Fruit fly (Drosophila melanogaster) whole organism, embryonic: ENCODE measurements around the gene ry.

ENCODE experiments used
- Atf6 ChIP-seq: fragments of 200-800 bp; sonication (Bioruptor generic); IDR thresholded peaks from 2 replicates; pipeline ENCODE4 v1.3.6; 2022; ENCODE audit warnings: missing biosample characterization, missing genetic modification characterization
- Bgb ChIP-seq: fragments of 200-800 bp; sonication (Bioruptor generic); IDR thresholded peaks from 2 replicates; pipeline ENCODE4 v1.3.6; 2022; ENCODE audit warnings: missing biosample characterization, missing genetic modification characterization; ENCODE audit not compliant: partially characterized antibody
- CG10654 ChIP-seq: fragments of 200-800 bp; sonication (Bioruptor generic); optimal IDR thresholded peaks from 2 replicates; lab custom pipeline; 2016; ENCODE audit warnings: missing biosample characterization, missing genetic modification characterization
- CG11247 ChIP-seq: fragments of 200-800 bp; sonication (Bioruptor generic); IDR thresholded peaks from 2 replicates; pipeline ENCODE4 v1.3.6; 2022; ENCODE audit warnings: missing biosample characterization, missing genetic modification characterization
- CG11696 ChIP-seq: fragments of 200-800 bp; sonication (Bioruptor generic); IDR thresholded peaks from 2 replicates; pipeline ENCODE4 v1.3.6; 2022; ENCODE audit warnings: missing biosample characterization, missing genetic modification characterization
- CG1233 ChIP-seq: fragments of 200-800 bp; sonication (Bioruptor generic); optimal IDR thresholded peaks from 4 replicates; lab custom pipeline; 2018; ENCODE audit warnings: missing biosample characterization, mild to moderate bottlenecking, missing genetic modification characterization
- CG12659 ChIP-seq: fragments of 200-800 bp; sonication (Bioruptor generic); optimal IDR thresholded peaks from 3 replicates; lab custom pipeline; 2017; ENCODE audit warnings: mild to moderate bottlenecking, missing biosample characterization, missing genetic modification reagents, missing genetic modification characterization
- CG12744 ChIP-seq: fragments of 200-800 bp; sonication (Bioruptor generic); optimal IDR thresholded peaks from 2 replicates; lab custom pipeline; 2016; ENCODE audit warnings: missing biosample characterization, missing genetic modification characterization
- CG13287 ChIP-seq: fragments of 200-800 bp; sonication (Bioruptor generic); IDR thresholded peaks from 2 replicates; pipeline ENCODE4 v1.3.6; 2022; ENCODE audit warnings: missing biosample characterization, missing genetic modification characterization; ENCODE audit not compliant: partially characterized antibody
- CG14860 ChIP-seq: fragments of 200-800 bp; sonication (Bioruptor generic); IDR thresholded peaks from 3 replicates; pipeline ENCODE4 v1.3.6; 2022; ENCODE audit warnings: missing biosample characterization, missing genetic modification characterization; ENCODE audit not compliant: partially characterized antibody
- CG15514 ChIP-seq: fragments of 200-800 bp; sonication (Bioruptor generic); optimal IDR thresholded peaks from 3 replicates; lab custom pipeline; 2017; ENCODE audit warnings: missing biosample characterization, missing genetic modification characterization, mild to moderate bottlenecking, moderate library complexity, missing genetic modification reagents
- CG15696 ChIP-seq: fragments of 200-800 bp; sonication (Bioruptor generic); optimal IDR thresholded peaks from 2 replicates; lab custom pipeline; 2019; ENCODE audit warnings: missing biosample characterization, mild to moderate bottlenecking, missing genetic modification characterization, moderate library complexity
- CG1647 ChIP-seq: fragments of 200-800 bp; sonication (Bioruptor generic); optimal IDR thresholded peaks from 3 replicates; lab custom pipeline; 2016; ENCODE audit warnings: missing biosample characterization, missing genetic modification characterization
- CG16779 ChIP-seq: fragments of 200-800 bp; sonication (Bioruptor generic); IDR thresholded peaks from 2 replicates; pipeline ENCODE4 v1.3.6; 2022; ENCODE audit warnings: missing biosample characterization, missing genetic modification characterization
- CG17328 ChIP-seq: fragments of 200-800 bp; sonication (Bioruptor generic); IDR thresholded peaks from 2 replicates; pipeline ENCODE4 v1.3.6; 2022; ENCODE audit warnings: missing biosample characterization, missing genetic modification characterization
- CG17568 ChIP-seq: fragments of 200-800 bp; sonication (Bioruptor generic); optimal IDR thresholded peaks from 2 replicates; lab custom pipeline; 2018; ENCODE audit warnings: missing biosample characterization, mild to moderate bottlenecking, missing genetic modification characterization, moderate library complexity
- CG17612 ChIP-seq: fragments of 200-800 bp; sonication (Bioruptor generic); IDR thresholded peaks from 2 replicates; pipeline ENCODE4 v1.3.6; 2022; ENCODE audit warnings: missing biosample characterization, missing genetic modification characterization
- CG18262 ChIP-seq: fragments of 200-800 bp; optimal IDR thresholded peaks from 3 replicates; lab custom pipeline; 2019; ENCODE audit warnings: missing biosample characterization, mild to moderate bottlenecking, missing genetic modification characterization, moderate library complexity
- CG2116 ChIP-seq: fragments of 200-800 bp; sonication (Bioruptor generic); optimal IDR thresholded peaks from 3 replicates; lab custom pipeline; 2018; ENCODE audit warnings: missing biosample characterization, mild to moderate bottlenecking, missing genetic modification characterization
- CG4730 ChIP-seq: fragments of 200-800 bp; sonication (Bioruptor generic); IDR thresholded peaks from 2 replicates; pipeline ENCODE4 v1.3.6; 2022; ENCODE audit warnings: missing biosample characterization, missing genetic modification characterization
- CG5180 ChIP-seq: fragments of 200-800 bp; sonication (Bioruptor generic); optimal IDR thresholded peaks from 3 replicates; lab custom pipeline; 2017; ENCODE audit warnings: missing biosample characterization, missing genetic modification characterization, mild to moderate bottlenecking, moderate library complexity, missing genetic modification reagents
- CG6813 ChIP-seq: fragments of 200-800 bp; sonication (Bioruptor generic); optimal IDR thresholded peaks from 2 replicates; lab custom pipeline; 2017; ENCODE audit warnings: missing biosample characterization, missing genetic modification characterization, mild to moderate bottlenecking, moderate library complexity, missing genetic modification reagents
- CG9876 ChIP-seq: fragments of 200-800 bp; sonication (Bioruptor generic); optimal IDR thresholded peaks from 2 replicates; lab custom pipeline; 2016; ENCODE audit warnings: missing biosample characterization, missing genetic modification characterization
- Camta ChIP-seq: fragments of 200-800 bp; sonication (Bioruptor generic); optimal IDR thresholded peaks from 2 replicates; lab custom pipeline; 2016; ENCODE audit warnings: missing biosample characterization, missing genetic modification characterization
- Dll ChIP-seq: fragments of 200-800 bp; sonication (Bioruptor generic); IDR thresholded peaks from 4 replicates; pipeline ENCODE4 v1.3.6; 2022; ENCODE audit warnings: missing biosample characterization, missing genetic modification characterization; ENCODE audit not compliant: partially characterized antibody
- Dref ChIP-seq: fragments of 200-800 bp; sonication (Bioruptor generic); IDR thresholded peaks from 2 replicates; pipeline ENCODE4 v1.3.6; 2022; ENCODE audit warnings: missing biosample characterization, missing genetic modification characterization
- HHEX ChIP-seq: fragments of 200-800 bp; sonication (Bioruptor generic); optimal IDR thresholded peaks from 3 replicates; lab custom pipeline; 2017; ENCODE audit warnings: missing biosample characterization, mild to moderate bottlenecking, missing genetic modification characterization, missing genetic modification reagents
- Hmr ChIP-seq: fragments of 200-800 bp; sonication (Bioruptor generic); optimal IDR thresholded peaks from 3 replicates; lab custom pipeline; 2017; ENCODE audit warnings: mild to moderate bottlenecking, missing biosample characterization, missing genetic modification reagents, missing genetic modification characterization
- Hr3 ChIP-seq: fragments of 200-800 bp; sonication (Bioruptor generic); optimal IDR thresholded peaks from 3 replicates; lab custom pipeline; 2016; ENCODE audit warnings: missing biosample characterization, missing genetic modification characterization
- Lim3 ChIP-seq: fragments of 200-800 bp; sonication (Bioruptor generic); IDR thresholded peaks from 2 replicates; pipeline ENCODE4 v1.3.6; 2022; ENCODE audit warnings: missing biosample characterization, missing genetic modification characterization
- NC2β ChIP-seq: fragments of 200-800 bp; sonication (Bioruptor generic); optimal IDR thresholded peaks from 2 replicates; lab custom pipeline; 2016; ENCODE audit warnings: missing biosample characterization, missing genetic modification characterization
- Oli ChIP-seq: fragments of 200-800 bp; sonication (Bioruptor generic); optimal IDR thresholded peaks from 2 replicates; lab custom pipeline; 2018; ENCODE audit warnings: missing biosample characterization, mild to moderate bottlenecking, missing genetic modification characterization, moderate library complexity
- Rx ChIP-seq: fragments of 200-800 bp; sonication (Bioruptor generic); IDR thresholded peaks from 2 replicates; pipeline ENCODE4 v1.3.6; 2022; ENCODE audit warnings: missing biosample characterization, missing genetic modification characterization
- Xbp1 ChIP-seq: fragments of 200-800 bp; sonication (Bioruptor generic); optimal IDR thresholded peaks from 3 replicates; lab custom pipeline; 2016; ENCODE audit warnings: missing biosample characterization, mild to moderate bottlenecking, missing genetic modification characterization
- ac ChIP-seq: fragments of 200-800 bp; sonication (Bioruptor generic); optimal IDR thresholded peaks from 3 replicates; lab custom pipeline; 2017; ENCODE audit warnings: missing biosample characterization, mild to moderate bottlenecking, missing genetic modification characterization
- bab2 ChIP-seq: fragments of 200-800 bp; sonication (Bioruptor generic); optimal IDR thresholded peaks from 2 replicates; lab custom pipeline; 2016; ENCODE audit warnings: missing biosample characterization, missing genetic modification characterization
- cad ChIP-seq: fragments of >200 bp; optimal IDR thresholded peaks from 2 replicates; lab custom pipeline; 2017; ENCODE audit warnings: missing biosample characterization, missing genetic modification characterization
- esg ChIP-seq: fragments of 200-800 bp; sonication (Bioruptor generic); conservative IDR thresholded peaks from 2 replicates; pipeline ENCODE4 v1.3.6; 2022; ENCODE audit warnings: missing biosample characterization, missing genetic modification characterization
- fu2 ChIP-seq: fragments of 200-800 bp; sonication (Bioruptor generic); optimal IDR thresholded peaks from 2 replicates; lab custom pipeline; 2016; ENCODE audit warnings: missing biosample characterization, missing genetic modification characterization
- hb ChIP-seq: fragments of 200-800 bp; sonication (Bioruptor generic); IDR thresholded peaks from 3 replicates; pipeline ENCODE4 v1.3.6; 2022; ENCODE audit warnings: missing biosample characterization, missing genetic modification characterization; ENCODE audit not compliant: partially characterized antibody
- inv ChIP-seq: fragments of 200-800 bp; sonication (Bioruptor generic); IDR thresholded peaks from 2 replicates; pipeline ENCODE4 v1.3.6; 2022; ENCODE audit warnings: missing biosample characterization, missing genetic modification characterization; ENCODE audit not compliant: partially characterized antibody
- lab ChIP-seq: fragments of 200-800 bp; sonication (Bioruptor generic); optimal IDR thresholded peaks from 3 replicates; lab custom pipeline; 2017; ENCODE audit warnings: missing biosample characterization, missing genetic modification characterization, mild to moderate bottlenecking, moderate library complexity, missing genetic modification reagents
- lilli ChIP-seq: fragments of 200-800 bp; sonication (Bioruptor generic); optimal IDR thresholded peaks from 3 replicates; lab custom pipeline; 2016; ENCODE audit warnings: missing biosample characterization, missing genetic modification characterization
- mam ChIP-seq: fragments of 200-800 bp; sonication (Bioruptor generic); optimal IDR thresholded peaks from 3 replicates; lab custom pipeline; 2016; ENCODE audit warnings: missing biosample characterization, missing genetic modification characterization
- nerfin-2 ChIP-seq: fragments of 200-800 bp; sonication (Bioruptor generic); IDR thresholded peaks from 2 replicates; pipeline ENCODE4 v1.3.6; 2022; ENCODE audit warnings: missing biosample characterization, missing genetic modification characterization; ENCODE audit not compliant: partially characterized antibody
- pan ChIP-seq, 4 experiments: fragments of >200 bp in 3 of 4; fragments of 200-800 bp in 1 of 4; sonication (Bioruptor generic) in 1 of 4; optimal IDR thresholded peaks in 3 of 4; IDR thresholded peaks in 1 of 4; 2 replicates each; pipeline versions ENCODE4 v1.3.6 to Lab custom; 2017 to 2022; ENCODE audit warnings: missing biosample characterization in 2 of 4, missing genetic modification characterization in 2 of 4, mixed read lengths in 1 of 4
- pb ChIP-seq: fragments of 200-800 bp; sonication (Bioruptor generic); optimal IDR thresholded peaks from 3 replicates; lab custom pipeline; 2016; ENCODE audit warnings: missing biosample characterization, missing genetic modification characterization
- peb ChIP-seq: fragments of 200-800 bp; sonication (Bioruptor generic); IDR thresholded peaks from 2 replicates; pipeline ENCODE4 v1.3.6; 2022; ENCODE audit warnings: missing biosample characterization, missing genetic modification characterization
- shn ChIP-seq: fragments of 200-800 bp; sonication (Bioruptor generic); optimal IDR thresholded peaks from 3 replicates; lab custom pipeline; 2016; ENCODE audit warnings: missing biosample characterization, missing genetic modification characterization
- tio ChIP-seq: fragments of 200-800 bp; sonication (Bioruptor generic); optimal IDR thresholded peaks from 2 replicates; lab custom pipeline; 2017; ENCODE audit warnings: missing biosample characterization, missing genetic modification characterization, inconsistent platforms

ry gene

DNA sequence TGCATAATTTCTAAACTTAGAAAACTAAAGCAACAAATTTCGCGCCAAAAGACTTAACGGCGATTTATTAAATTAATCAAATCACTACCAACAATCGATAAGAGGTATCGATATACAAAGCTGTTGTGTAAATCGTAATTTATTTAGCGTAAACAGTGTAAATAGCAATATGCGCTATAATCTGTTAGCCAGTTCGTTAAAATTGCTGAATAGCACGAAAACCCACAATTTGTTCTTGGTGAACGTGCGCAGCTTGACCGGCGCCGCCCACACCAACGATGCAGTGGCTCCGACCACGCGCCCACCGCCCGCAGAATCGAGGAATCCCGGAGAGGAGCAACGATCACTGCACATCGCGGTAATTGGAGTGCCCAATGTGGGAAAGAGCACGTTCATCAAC, 36.8 kb upstream of the ry start, which contains the start of gene CG7488 (continued):
- TF ChIP-seq pan (optimal IDR thresholded peaks at IDR 0.05; lab: Kevin White, UChicago) (no peak), pan (GFP tag; optimal IDR thresholded peaks at IDR 0.05 in 1 of 2, IDR thresholded peaks at IDR 0.05 in 1 of 2) (no peak), fu2 (GFP tag; lab: Kevin White, UChicago) (no peak), Hmr (no peak), HHEX (GFP tag; lab: Kevin White, UChicago) (no peak), esg (GFP tag; lab: Robert Waterston, UW) (no peak), CG15514 (GFP tag; lab: Kevin White, UChicago) (peak; percentile 18), CG5180 (GFP tag; lab: Kevin White, UChicago) (no peak), CG6813 (GFP tag; lab: Kevin White, UChicago) (no peak), Rx (GFP tag; lab: Robert Waterston, UW) (no peak), CG15696 (no peak), CG2116 (peak; percentile 80), CG12659 (GFP tag; lab: Kevin White, UChicago) (peak; percentile 17), CG1647 (GFP tag; lab: Kevin White, UChicago) (no peak), Camta (no peak), Oli (tag; lab: Kevin White, UChicago) (no peak), Dref (GFP tag; lab: Robert Waterston, UW) (peak; percentile 80), lab (GFP tag; lab: Kevin White, UChicago) (no peak), CG1233 (GFP tag; lab: Kevin White, UChicago) (no peak), pb (GFP tag; lab: Kevin White, UChicago) (no peak), ac (GFP tag; lab: Kevin White, UChicago) (no peak), CG12744 (GFP tag; lab: Kevin White, UChicago) (no peak), Bgb (GFP tag; lab: Robert Waterston, UW) (peak; percentile 85), mam (GFP tag; lab: Kevin White, UChicago) (no peak), nerfin-2 (GFP tag; lab: Robert Waterston, UW) (peak; percentile 81; the same call in 1 of the 2 replicates), Lim3 (GFP tag; lab: Robert Waterston, UW) (no peak), lilli (GFP tag; lab: Kevin White, UChicago) (no peak), Atf6 (GFP tag; lab: Robert Waterston, UW) (no peak), CG17568 (GFP tag; lab: Kevin White, UChicago) (no peak), NC2β (GFP tag; lab: Kevin White, UChicago) (no peak), Dll (GFP tag; lab: Robert Waterston, UW) (peak; percentile 92), CG17612 (GFP tag; lab: Robert Waterston, UW) (no peak), Hr3 (no peak), CG11247 (no peak), CG9876 (GFP tag; lab: Kevin White, UChicago) (no peak), CG14860 (GFP tag; lab: Robert Waterston, UW) (peak; percentile 77), CG4730 (no peak), Xbp1 (GFP tag; lab: Kevin White, UChicago) (no peak), CG13287 (GFP tag; lab: Robert Waterston, UW) (peak; percentile 92), CG17328 (GFP tag; lab: Robert Waterston, UW) (no peak), bab2 (GFP tag; lab: Kevin White, UChicago) (no peak), CG11696 (GFP tag; lab: Robert Waterston, UW) (no peak), hb (GFP tag; lab: Robert Waterston, UW) (peak; percentile 75; the same call in 1 of the 3 replicates), CG18262 (tag; lab: Kevin White, UChicago) (no peak), peb (no peak), CG16779 (no peak), inv (GFP tag; lab: Robert Waterston, UW) (peak; percentile 38; the same call in 1 of the 2 replicates), tio (no peak), cad (GFP tag; lab: Kevin White, UChicago) (no peak), shn (GFP tag; lab: Kevin White, UChicago) (no peak), CG10654 (GFP tag; lab: Kevin White, UChicago) (no peak)
